Worm (Caenorhabditis elegans) whole organism, L4/young adult: ENCODE data around the gene R10H10.7.

ENCODE experiments used
- W03F9.2 ChIP-seq: fragments of 150-350 bp; optimal IDR thresholded peaks from 2 replicates; lab custom pipeline; 2014; ENCODE audit warnings: missing biosample characterization, missing genetic modification characterization
- dao-5 ChIP-seq: sonication (generic microtip); optimal IDR thresholded peaks from 2 replicates; lab custom pipeline; 2016; ENCODE audit warnings: missing genotype, missing genetic modification characterization, moderate library complexity, missing compliant biosample characterization

- TF ChIP-seq dao-5 (tag; lab: Kevin White, UChicago): no peak
- no peak for TF ChIP-seq W03F9.2 (tag; lab: Kevin White, UChicago)
Observed at ce11 chrIV:10387113-10387512, 26.6 kb downstream of the R10H10.7 start, which contains the start of gene nfu-1.
